Fruit fly (Drosophila melanogaster) whole organism, wandering third instar larva: ENCODE results near the gene CG34258.

Experiments used
- Myc ChIP-seq: fragments of >200 bp; optimal IDR thresholded peaks from 2 replicates; lab custom pipeline; 2017
- OdsH ChIP-seq: fragments of 200-800 bp; sonication (Bioruptor generic); optimal IDR thresholded peaks from 2 replicates; lab custom pipeline; 2016; ENCODE audit warnings: missing biosample characterization, mild to moderate bottlenecking, missing genetic modification characterization
- Rel ChIP-seq, 2 experiments: fragments of 200-800 bp; sonication (Bioruptor generic) in 1 of 2; optimal IDR thresholded peaks; 2 replicates in 1 of 2; 3 replicates in 1 of 2; lab custom pipeline; 2016 to 2019; ENCODE audit warnings: mild to moderate bottlenecking in 2 of 2, missing biosample characterization in 2 of 2, missing genetic modification characterization in 2 of 2, moderate library complexity in 1 of 2
- dsf ChIP-seq: sonication (Bioruptor generic); optimal IDR thresholded peaks from 2 replicates; lab custom pipeline; 2016; ENCODE audit warnings: missing biosample characterization, missing genetic modification characterization, borderline replicate concordance
- foxo ChIP-seq, 2 experiments: fragments of 200-800 bp; sonication (Bioruptor generic); optimal IDR thresholded peaks; 2 replicates in 1 of 2; 3 replicates in 1 of 2; lab custom pipeline; 2016 to 2017; ENCODE audit warnings: missing biosample characterization in 2 of 2, missing genetic modification characterization in 2 of 2
- fru ChIP-seq: fragments of 200-800 bp; sonication (Bioruptor generic); optimal IDR thresholded peaks from 3 replicates; lab custom pipeline; 2016; ENCODE audit warnings: missing biosample characterization, mild to moderate bottlenecking, missing genetic modification characterization

dm6 chr3L:19906780-19907705 lies 44.7 kb downstream of the CG34258 start:
- TF ChIP-seq OdsH (peak; percentile 53), Rel (GFP tag; optimal IDR thresholded peaks at IDR 0.05; lab: Kevin White, UChicago) (peak; percentile 44), Rel (tag; optimal IDR thresholded peaks at IDR 0.05; lab: Kevin White, UChicago) (peak; percentile 84), foxo (GFP tag; optimal IDR thresholded peaks at IDR 0.05; lab: Kevin White, UChicago) (peak in 1 of 2 experiments; percentile 19), fru (GFP tag; lab: Kevin White, UChicago) (peak; percentile 10), dsf (GFP tag; lab: Kevin White, UChicago) (no peak), Myc (lab: Kevin White, UChicago) (no peak)
